Worm (Caenorhabditis elegans): ENCODE results near the gene rabn-5.

ce11 chrIII:5876867-5877641, 12.7 kb downstream of the rabn-5 start:
- TF ChIP-seq mdl-1 (tag; optimal IDR thresholded peaks at IDR 0.05) (peak in 1 of 2 experiments; percentile 5), blmp-1 (tag; optimal IDR thresholded peaks at IDR 0.05; ENCODE audit: insufficient read depth) (no peak), ceh-82 (tag; optimal IDR thresholded peaks at IDR 0.05) (no peak), nhr-23 (tag; optimal IDR thresholded peaks at IDR 0.05) (no peak), ama-1 (optimal IDR thresholded peaks at IDR 0.05) (no peak), lin-39 (tag; optimal IDR thresholded peaks at IDR 0.05) (no peak), elt-1 (tag; optimal IDR thresholded peaks at IDR 0.05) (no peak), F13H6.1 (tag; optimal IDR thresholded peaks at IDR 0.05) (no peak), elt-3 (tag; optimal IDR thresholded peaks at IDR 0.05) (no peak)

All from whole organism, L2 larva.